Fruit fly (Drosophila melanogaster): ENCODE measurements around the gene bab2.

DNA sequence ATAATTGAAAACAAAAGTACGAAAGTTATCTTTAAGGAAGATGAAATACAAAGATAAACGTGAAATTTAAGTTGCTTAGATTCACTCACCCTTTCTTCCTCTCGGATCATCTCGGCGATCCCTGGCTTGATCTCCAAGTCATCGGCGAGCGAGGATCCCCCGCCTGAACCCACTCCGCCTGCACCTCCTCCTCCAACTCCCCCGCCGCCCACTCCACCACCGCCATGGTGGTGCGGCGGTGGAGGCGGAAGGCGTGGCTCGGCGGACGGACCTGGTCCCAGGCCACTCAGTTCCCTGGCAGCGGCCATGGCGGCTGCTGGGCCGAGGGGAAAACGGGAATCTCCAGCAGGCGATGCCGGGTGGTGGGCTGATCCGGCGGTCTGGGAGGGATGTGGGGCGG is 78.1 kb downstream of the bab2 start:
- no peak for TF ChIP-seq OdsH (GFP tag; optimal IDR thresholded peaks at IDR 0.05)
- TF ChIP-seq eg (GFP tag; IDR thresholded peaks at IDR 0.05) = no peak
- no peak for TF ChIP-seq pdm3 (GFP tag; optimal IDR thresholded peaks at IDR 0.05)
- TF ChIP-seq CG11902 (GFP tag; optimal IDR thresholded peaks at IDR 0.05) = no peak
- no peak for TF ChIP-seq fkh (GFP tag; optimal IDR thresholded peaks at IDR 0.05)
- TF ChIP-seq Gug (GFP tag; IDR thresholded peaks at IDR 0.05) = no peak
- TF ChIP-seq CG6792 (GFP tag; optimal IDR thresholded peaks at IDR 0.05) = no peak
- no peak for TF ChIP-seq Eip93F (GFP tag; optimal IDR thresholded peaks at IDR 0.05)
- no peak for TF ChIP-seq vri (GFP tag; optimal IDR thresholded peaks at IDR 0.05)
- TF ChIP-seq CG31627 (GFP tag; optimal IDR thresholded peaks at IDR 0.05) = no peak
- TF ChIP-seq fd85E (GFP tag; optimal IDR thresholded peaks at IDR 0.05) = no peak
- TF ChIP-seq Smox (GFP tag; optimal IDR thresholded peaks at IDR 0.05) = no peak
- TF ChIP-seq dac (GFP tag; optimal IDR thresholded peaks at IDR 0.05) = no peak
